Fruit fly (Drosophila melanogaster) whole organism, embryonic: ENCODE measurements around the gene ND-39.
A peak's percentile ranks its signal among the peaks of the same experiment; 100 is the strongest.

ENCODE experiments used
- Ada2b ChIP-seq: fragments of 200-800 bp; sonication (Bioruptor generic); IDR thresholded peaks from 2 replicates; pipeline ENCODE4 v1.3.6; 2022; ENCODE audit warnings: missing biosample characterization, missing genetic modification characterization
- Aef1 ChIP-seq: fragments of 200-800 bp; sonication (Bioruptor generic); IDR thresholded peaks from 3 replicates; pipeline ENCODE4 v1.3.6; 2022; ENCODE audit warnings: missing biosample characterization, missing genetic modification characterization
- Bdp1 ChIP-seq: fragments of 200-800 bp; sonication (Bioruptor generic); optimal IDR thresholded peaks from 3 replicates; lab custom pipeline; 2016; ENCODE audit warnings: missing biosample characterization, missing genetic modification characterization
- CG12071 ChIP-seq: fragments of 200-800 bp; sonication (Bioruptor generic); optimal IDR thresholded peaks from 3 replicates; lab custom pipeline; 2018; ENCODE audit warnings: missing biosample characterization, mild to moderate bottlenecking, missing genetic modification characterization
- CG12299 ChIP-seq: fragments of 200-800 bp; sonication (Bioruptor generic); optimal IDR thresholded peaks from 2 replicates; lab custom pipeline; 2018; ENCODE audit warnings: missing biosample characterization, mild to moderate bottlenecking, missing genetic modification characterization
- CG13894 ChIP-seq: fragments of 200-800 bp; sonication (Bioruptor generic); optimal IDR thresholded peaks from 3 replicates; lab custom pipeline; 2018; ENCODE audit warnings: missing biosample characterization, mild to moderate bottlenecking, missing genetic modification characterization, moderate library complexity
- CG14441 ChIP-seq: fragments of 200-800 bp; sonication (Bioruptor generic); IDR thresholded peaks from 2 replicates; pipeline ENCODE4 v1.3.6; 2022; ENCODE audit warnings: missing biosample characterization, missing genetic modification characterization
- CG1529 ChIP-seq: fragments of 200-800 bp; sonication (Bioruptor generic); optimal IDR thresholded peaks from 3 replicates; lab custom pipeline; 2018; ENCODE audit warnings: missing biosample characterization, missing genetic modification characterization
- CG16813 ChIP-seq: fragments of 200-800 bp; sonication (Bioruptor generic); IDR thresholded peaks from 3 replicates; pipeline ENCODE4 v1.3.6; 2022; ENCODE audit warnings: missing biosample characterization, missing genetic modification characterization; ENCODE audit not compliant: partially characterized antibody
- CG17186 ChIP-seq: fragments of 200-800 bp; sonication (Bioruptor generic); optimal IDR thresholded peaks from 3 replicates; lab custom pipeline; 2017; ENCODE audit warnings: missing biosample characterization, missing genetic modification reagents, missing genetic modification characterization
- CG2202 ChIP-seq: fragments of 200-800 bp; sonication (Bioruptor generic); optimal IDR thresholded peaks from 2 replicates; lab custom pipeline; 2018; ENCODE audit warnings: missing biosample characterization, mild to moderate bottlenecking, missing genetic modification characterization
- CG2875 ChIP-seq: fragments of 200-800 bp; sonication (Bioruptor generic); optimal IDR thresholded peaks from 2 replicates; lab custom pipeline; 2017; ENCODE audit warnings: missing biosample characterization, mild to moderate bottlenecking, missing genetic modification characterization, missing genetic modification reagents
- CG30020 ChIP-seq: fragments of 200-800 bp; optimal IDR thresholded peaks from 2 replicates; lab custom pipeline; 2019; ENCODE audit warnings: missing biosample characterization, mild to moderate bottlenecking, missing genetic modification characterization, moderate library complexity
- CG30431 ChIP-seq: fragments of 200-800 bp; sonication (Bioruptor generic); optimal IDR thresholded peaks from 2 replicates; lab custom pipeline; 2017; ENCODE audit warnings: missing biosample characterization, missing genetic modification characterization
- CG32532 ChIP-seq: fragments of 200-800 bp; sonication (Bioruptor generic); IDR thresholded peaks from 2 replicates; pipeline ENCODE4 v1.3.6; 2022; ENCODE audit warnings: missing biosample characterization, missing genetic modification characterization
- CG42726 ChIP-seq: fragments of 200-800 bp; sonication (Bioruptor generic); IDR thresholded peaks from 2 replicates; pipeline ENCODE4 v1.3.6; 2022; ENCODE audit warnings: missing biosample characterization, missing genetic modification characterization; ENCODE audit not compliant: partially characterized antibody
- CG4282 ChIP-seq: fragments of 200-800 bp; sonication (Bioruptor generic); optimal IDR thresholded peaks from 2 replicates; lab custom pipeline; 2016; ENCODE audit warnings: missing biosample characterization, missing genetic modification characterization
- CG6683 ChIP-seq: fragments of 200-800 bp; sonication (Bioruptor generic); optimal IDR thresholded peaks from 2 replicates; lab custom pipeline; 2017; ENCODE audit warnings: missing biosample characterization, mild to moderate bottlenecking, missing genetic modification characterization, missing genetic modification reagents
- CG7372 ChIP-seq: fragments of 200-800 bp; sonication (Bioruptor generic); IDR thresholded peaks from 2 replicates; pipeline ENCODE4 v1.3.6; 2022; ENCODE audit warnings: missing biosample characterization, missing genetic modification characterization
- CG7963 ChIP-seq: fragments of 200-800 bp; sonication (Bioruptor generic); IDR thresholded peaks from 3 replicates; pipeline ENCODE4 v1.3.6; 2022; ENCODE audit warnings: missing biosample characterization, missing genetic modification characterization; ENCODE audit not compliant: partially characterized antibody
- CG8388 ChIP-seq: fragments of 200-800 bp; sonication (Bioruptor generic); optimal IDR thresholded peaks from 2 replicates; lab custom pipeline; 2019; ENCODE audit warnings: missing biosample characterization, mild to moderate bottlenecking, missing genetic modification characterization, moderate library complexity
- CG9609 ChIP-seq: fragments of 200-800 bp; sonication (Bioruptor generic); optimal IDR thresholded peaks from 3 replicates; lab custom pipeline; 2016; ENCODE audit warnings: missing biosample characterization, missing genetic modification characterization
- CG9817 ChIP-seq: fragments of 200-800 bp; sonication (Bioruptor generic); optimal IDR thresholded peaks from 2 replicates; lab custom pipeline; 2018; ENCODE audit warnings: missing biosample characterization, mild to moderate bottlenecking, missing genetic modification characterization, moderate library complexity
- Dll ChIP-seq: fragments of 200-800 bp; sonication (Bioruptor generic); IDR thresholded peaks from 4 replicates; pipeline ENCODE4 v1.3.6; 2022; ENCODE audit warnings: missing biosample characterization, missing genetic modification characterization; ENCODE audit not compliant: partially characterized antibody
- Eip74EF ChIP-seq, 2 experiments: fragments of 200-800 bp in 1 of 2; fragments of >200 bp in 1 of 2; sonication (Bioruptor generic) in 1 of 2; optimal IDR thresholded peaks; 2 replicates each; lab custom pipeline; 2017 to 2019; ENCODE audit warnings: missing biosample characterization in 2 of 2, missing genetic modification characterization in 2 of 2, mild to moderate bottlenecking in 1 of 2, moderate library complexity in 1 of 2
- GATAe ChIP-seq: fragments of 200-800 bp; sonication (Bioruptor generic); conservative IDR thresholded peaks from 2 replicates; pipeline ENCODE4 v1.3.6; 2022; ENCODE audit warnings: missing biosample characterization, missing genetic modification characterization
- Hmx ChIP-seq: fragments of 200-800 bp; sonication (Bioruptor generic); optimal IDR thresholded peaks from 2 replicates; lab custom pipeline; 2016; ENCODE audit warnings: missing biosample characterization, missing genetic modification characterization
- Hr3 ChIP-seq: fragments of 200-800 bp; sonication (Bioruptor generic); optimal IDR thresholded peaks from 3 replicates; lab custom pipeline; 2016; ENCODE audit warnings: missing biosample characterization, missing genetic modification characterization
- Nf-YA ChIP-seq: fragments of 200-800 bp; sonication (Bioruptor generic); IDR thresholded peaks from 2 replicates; pipeline ENCODE4 v1.3.6; 2022; ENCODE audit warnings: missing biosample characterization, missing genetic modification characterization
- Opbp ChIP-seq: fragments of 200-800 bp; sonication (Bioruptor generic); IDR thresholded peaks from 3 replicates; pipeline ENCODE4 v1.3.6; 2022; ENCODE audit warnings: missing biosample characterization, missing genetic modification characterization; ENCODE audit not compliant: partially characterized antibody
- Rfx ChIP-seq: fragments of 200-800 bp; sonication (Bioruptor generic); IDR thresholded peaks from 2 replicates; pipeline ENCODE4 v1.3.6; 2022; ENCODE audit warnings: missing biosample characterization, missing genetic modification characterization
- Tbp ChIP-seq: fragments of >200 bp; optimal IDR thresholded peaks from 2 replicates; lab custom pipeline; 2018; ENCODE audit warnings: missing biosample characterization, missing genetic modification characterization
- al ChIP-seq: fragments of 200-800 bp; sonication (Bioruptor generic); IDR thresholded peaks from 2 replicates; pipeline ENCODE4 v1.3.6; 2022; ENCODE audit warnings: missing biosample characterization, missing genetic modification characterization
- ase ChIP-seq: fragments of 200-800 bp; sonication (Bioruptor generic); IDR thresholded peaks from 3 replicates; pipeline ENCODE4 v1.3.6; 2022; ENCODE audit warnings: missing biosample characterization, missing genetic modification characterization
- bab2 ChIP-seq: fragments of 200-800 bp; sonication (Bioruptor generic); optimal IDR thresholded peaks from 2 replicates; lab custom pipeline; 2016; ENCODE audit warnings: missing biosample characterization, missing genetic modification characterization
- bigmax ChIP-seq: fragments of 200-800 bp; sonication (Bioruptor generic); optimal IDR thresholded peaks from 2 replicates; lab custom pipeline; 2018; ENCODE audit warnings: missing biosample characterization, mild to moderate bottlenecking, missing genetic modification characterization
- dmrt99B ChIP-seq: fragments of 200-800 bp; sonication (Bioruptor generic); optimal IDR thresholded peaks from 2 replicates; lab custom pipeline; 2018; ENCODE audit warnings: missing biosample characterization, mild to moderate bottlenecking, missing genetic modification characterization, moderate library complexity
- ewg ChIP-seq: fragments of 200-800 bp; sonication (Bioruptor generic); optimal IDR thresholded peaks from 3 replicates; lab custom pipeline; 2017; ENCODE audit warnings: mild to moderate bottlenecking, missing biosample characterization, missing genetic modification reagents, missing genetic modification characterization
- fd64A ChIP-seq: fragments of 200-800 bp; sonication (Bioruptor generic); optimal IDR thresholded peaks from 3 replicates; lab custom pipeline; 2018; ENCODE audit warnings: missing biosample characterization, mild to moderate bottlenecking, missing genetic modification characterization
- fd96Cb ChIP-seq: fragments of 200-800 bp; sonication (Bioruptor generic); optimal IDR thresholded peaks from 2 replicates; lab custom pipeline; 2018; ENCODE audit warnings: missing biosample characterization, mild to moderate bottlenecking, missing genetic modification characterization, moderate library complexity
- hbn ChIP-seq: fragments of 200-800 bp; sonication (Bioruptor generic); IDR thresholded peaks from 2 replicates; pipeline ENCODE4 v1.3.6; 2022; ENCODE audit warnings: missing biosample characterization, missing genetic modification characterization; ENCODE audit not compliant: partially characterized antibody
- jumu ChIP-seq: fragments of 200-800 bp; sonication (Bioruptor generic); optimal IDR thresholded peaks from 3 replicates; lab custom pipeline; 2016; ENCODE audit warnings: missing biosample characterization, missing genetic modification characterization
- knrl ChIP-seq: fragments of 200-800 bp; sonication (Bioruptor generic); IDR thresholded peaks from 3 replicates; pipeline ENCODE4 v1.3.6; 2022; ENCODE audit warnings: missing biosample characterization, missing genetic modification characterization; ENCODE audit not compliant: partially characterized antibody
- nom ChIP-seq: fragments of 200-800 bp; sonication (Bioruptor generic); optimal IDR thresholded peaks from 2 replicates; lab custom pipeline; 2017; ENCODE audit warnings: missing biosample characterization, missing genetic modification characterization, mild to moderate bottlenecking, moderate library complexity, missing genetic modification reagents
- pan ChIP-seq, 4 experiments: fragments of >200 bp in 3 of 4; fragments of 200-800 bp in 1 of 4; sonication (Bioruptor generic) in 1 of 4; optimal IDR thresholded peaks in 3 of 4; IDR thresholded peaks in 1 of 4; 2 replicates each; pipeline versions ENCODE4 v1.3.6 to Lab custom; 2017 to 2022; ENCODE audit warnings: missing biosample characterization in 2 of 4, missing genetic modification characterization in 2 of 4, mixed read lengths in 1 of 4
- pnt ChIP-seq: fragments of 200-800 bp; sonication (Bioruptor generic); optimal IDR thresholded peaks from 3 replicates; lab custom pipeline; 2016; ENCODE audit warnings: missing biosample characterization, missing genetic modification characterization
- pum ChIP-seq: fragments of 200-800 bp; sonication (Bioruptor generic); optimal IDR thresholded peaks from 2 replicates; lab custom pipeline; 2016; ENCODE audit warnings: missing biosample characterization, missing genetic modification characterization
- zf30C ChIP-seq: fragments of 200-800 bp; sonication (Bioruptor generic); optimal IDR thresholded peaks from 3 replicates; lab custom pipeline; 2018; ENCODE audit warnings: missing biosample characterization, mild to moderate bottlenecking, missing genetic modification characterization

ND-39 gene

DNA sequence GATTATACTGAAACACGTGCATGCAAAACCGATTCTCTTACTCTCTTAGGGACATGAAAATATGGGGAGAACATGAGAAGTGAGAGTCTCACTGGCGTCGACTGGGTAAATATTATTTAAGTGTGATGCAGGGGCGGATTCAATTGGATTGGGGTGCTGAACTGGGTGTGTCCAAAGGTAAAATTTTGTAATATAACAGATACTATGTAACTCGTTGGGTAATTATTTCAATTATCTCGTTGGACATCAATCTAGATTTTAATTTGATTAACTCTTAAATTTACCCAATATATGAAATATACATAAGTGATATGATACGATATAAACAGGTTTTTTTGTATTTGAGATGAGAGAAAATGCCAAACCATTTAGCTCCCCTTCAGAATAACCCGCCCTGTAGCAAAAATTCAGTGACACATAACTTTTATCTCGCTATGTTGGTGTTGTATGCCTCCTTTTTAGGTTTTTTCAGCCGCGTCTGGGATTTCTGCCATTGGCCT, 16.3 kb downstream of the ND-39 start (continued):
- peak; percentile 69 for TF ChIP-seq CG2875 (GFP tag; lab: Kevin White, UChicago)
- peak; percentile 98 for TF ChIP-seq CG32532 (GFP tag; lab: Robert Waterston, UW)
- peak; percentile 89 for TF ChIP-seq pum
- peak; percentile 95 for TF ChIP-seq CG7372 (GFP tag; lab: Robert Waterston, UW)
- TF ChIP-seq bigmax (GFP tag; lab: Kevin White, UChicago), result peak; percentile 30
- TF ChIP-seq hbn (GFP tag; lab: Robert Waterston, UW), result peak; percentile 42; the same call in 1 of the 2 replicates
- peak; percentile 94 for TF ChIP-seq Ada2b (GFP tag; lab: Robert Waterston, UW)
- peak; percentile 63; the same call in 2 of the 3 replicates for TF ChIP-seq knrl
- TF ChIP-seq zf30C, result no peak
- peak; percentile 97 for TF ChIP-seq CG13894 (tag; lab: Kevin White, UChicago)
- peak; percentile 85 for TF ChIP-seq nom (GFP tag; lab: Kevin White, UChicago)
- peak; percentile 60 for TF ChIP-seq CG2202 (tag; lab: Kevin White, UChicago)
- peak; percentile 75 for TF ChIP-seq CG1529
- peak; percentile 60 for TF ChIP-seq CG4282 (GFP tag; lab: Kevin White, UChicago)
- peak; percentile 98 for TF ChIP-seq Rfx
- peak; percentile 94 for TF ChIP-seq bab2
- TF ChIP-seq Aef1, result peak; percentile 93
- TF ChIP-seq CG6683 (GFP tag; lab: Kevin White, UChicago), result peak; percentile 89
- TF ChIP-seq Dll (GFP tag; lab: Robert Waterston, UW), result 0 out of 4 replicates have a peak, but pooled peaks have one; percentile 14
- peak; percentile 90 for TF ChIP-seq pnt (GFP tag; lab: Kevin White, UChicago)
- TF ChIP-seq Nf-YA (GFP tag; lab: Robert Waterston, UW), result peak; percentile 57; the same call in 1 of the 2 replicates
- peak; percentile 81 for TF ChIP-seq CG12071 (GFP tag; lab: Kevin White, UChicago)
- no peak for TF ChIP-seq pan (optimal IDR thresholded peaks at IDR 0.05; lab: Kevin White, UChicago)
- peak in 1 of 2 experiments; percentile 89 for TF ChIP-seq pan (GFP tag; optimal IDR thresholded peaks at IDR 0.05 in 1 of 2, IDR thresholded peaks at IDR 0.05 in 1 of 2)
- TF ChIP-seq CG30020 (tag; lab: Kevin White, UChicago), result peak; percentile 49
- peak; percentile 88 for TF ChIP-seq GATAe
- peak; percentile 71 for TF ChIP-seq CG8388 (GFP tag; lab: Kevin White, UChicago)
- TF ChIP-seq CG17186 (GFP tag; lab: Kevin White, UChicago), result peak; percentile 38
- peak; percentile 93 for TF ChIP-seq dmrt99B (tag; lab: Kevin White, UChicago)
- TF ChIP-seq CG12299 (tag; lab: Kevin White, UChicago), result peak; percentile 77
- no peak for TF ChIP-seq Tbp (GFP tag; lab: Kevin White, UChicago)
- TF ChIP-seq CG7963 (GFP tag; lab: Robert Waterston, UW), result peak; percentile 49; the same call in 1 of the 3 replicates
- TF ChIP-seq CG42726 (GFP tag; lab: Robert Waterston, UW), result no peak; the same call in 1 of the 2 replicates
- TF ChIP-seq fd64A (GFP tag; lab: Kevin White, UChicago), result peak; percentile 58
- peak; percentile 79 for TF ChIP-seq jumu (GFP tag; lab: Kevin White, UChicago)
- peak; percentile 95 for TF ChIP-seq CG9817 (tag; lab: Kevin White, UChicago)
- peak in 1 of 2 experiments; percentile 85 for TF ChIP-seq Eip74EF (GFP tag; optimal IDR thresholded peaks at IDR 0.05; lab: Kevin White, UChicago)
- peak; percentile 72 for TF ChIP-seq CG16813
- TF ChIP-seq CG9609 (GFP tag; lab: Kevin White, UChicago), result peak; percentile 91
- TF ChIP-seq al, result peak; percentile 95
- peak; percentile 4 for TF ChIP-seq CG14441 (GFP tag; lab: Robert Waterston, UW)
- peak; percentile 78 for TF ChIP-seq Bdp1 (GFP tag; lab: Kevin White, UChicago)
- TF ChIP-seq ase (GFP tag; lab: Robert Waterston, UW), result peak; percentile 84; the same call in 2 of the 3 replicates
- TF ChIP-seq Hmx (GFP tag; lab: Kevin White, UChicago), result peak; percentile 87
- peak; percentile 87 for TF ChIP-seq Hr3
- peak; percentile 75 for TF ChIP-seq ewg (GFP tag; lab: Kevin White, UChicago)
- peak; percentile 69; the same call in 2 of the 3 replicates for TF ChIP-seq Opbp
- TF ChIP-seq fd96Cb, result peak; percentile 91
- TF ChIP-seq CG30431 (GFP tag; lab: Kevin White, UChicago), result peak; percentile 75
